Fruit fly (Drosophila melanogaster) whole organism, prepupa: Measurements from ENCODE around the gene CG43658.

Experiments used
- CG10631 ChIP-seq: fragments of 200-800 bp; sonication (Bioruptor generic); optimal IDR thresholded peaks from 2 replicates; lab custom pipeline; 2016; ENCODE audit warnings: missing biosample characterization, missing genetic modification characterization
- CG11294 ChIP-seq: fragments of 200-800 bp; sonication (Bioruptor generic); IDR thresholded peaks from 2 replicates; pipeline ENCODE4 v1.3.6; 2022; ENCODE audit warnings: missing biosample characterization, missing genetic modification characterization
- CG11762 ChIP-seq: fragments of 200-800 bp; sonication (Bioruptor generic); optimal IDR thresholded peaks from 3 replicates; lab custom pipeline; 2016; ENCODE audit warnings: missing biosample characterization, missing genetic modification characterization; ENCODE audit not compliant: insufficient read depth
- CG11902 ChIP-seq: fragments of 200-800 bp; sonication (Bioruptor generic); optimal IDR thresholded peaks from 3 replicates; lab custom pipeline; 2016; ENCODE audit warnings: missing biosample characterization, missing genetic modification characterization
- CG3919 ChIP-seq: fragments of 200-800 bp; sonication (Bioruptor generic); optimal IDR thresholded peaks from 3 replicates; lab custom pipeline; 2016; ENCODE audit warnings: missing biosample characterization, missing genetic modification characterization
- CG6854 ChIP-seq: fragments of 200-800 bp; sonication (Bioruptor generic); optimal IDR thresholded peaks from 2 replicates; lab custom pipeline; 2017; ENCODE audit warnings: missing biosample characterization, mild to moderate bottlenecking, missing genetic modification characterization
- CG7368 ChIP-seq: fragments of 200-800 bp; sonication (Bioruptor generic); optimal IDR thresholded peaks from 3 replicates; lab custom pipeline; 2016; ENCODE audit warnings: missing biosample characterization, missing genetic modification characterization
- Eip93F ChIP-seq: fragments of 200-800 bp; sonication (Bioruptor generic); optimal IDR thresholded peaks from 2 replicates; lab custom pipeline; 2016; ENCODE audit warnings: missing biosample characterization, mild to moderate bottlenecking, missing genetic modification characterization
- Ets96B ChIP-seq: fragments of 200-800 bp; optimal IDR thresholded peaks from 2 replicates; lab custom pipeline; 2019; ENCODE audit warnings: missing biosample characterization, mild to moderate bottlenecking, missing genetic modification characterization, moderate library complexity
- Hr38 ChIP-seq: sonication (Bioruptor generic); optimal IDR thresholded peaks from 2 replicates; lab custom pipeline; 2016; ENCODE audit warnings: missing biosample characterization, missing genetic modification characterization
- eg ChIP-seq: fragments of 200-800 bp; sonication (Bioruptor generic); IDR thresholded peaks from 3 replicates; pipeline ENCODE4 v1.3.6; 2022; ENCODE audit warnings: missing biosample characterization, missing genetic modification characterization
- fd85E ChIP-seq: fragments of 200-800 bp; sonication (Bioruptor generic); optimal IDR thresholded peaks from 3 replicates; lab custom pipeline; 2016; ENCODE audit warnings: missing biosample characterization, missing genetic modification characterization
- topi ChIP-seq: fragments of 200-800 bp; sonication (Bioruptor generic); optimal IDR thresholded peaks from 3 replicates; lab custom pipeline; 2016; ENCODE audit warnings: missing biosample characterization, missing genetic modification characterization

dm6 chrX:17538410-17538809 is 22.6 kb downstream of the CG43658 start:
- no peak for TF ChIP-seq topi (GFP tag; lab: Kevin White, UChicago)
- TF ChIP-seq CG11294 (GFP tag; lab: Robert Waterston, UW): no peak
- TF ChIP-seq CG11902 (GFP tag; lab: Kevin White, UChicago): no peak
- TF ChIP-seq CG11762: no peak
- TF ChIP-seq CG3919: no peak
- TF ChIP-seq CG7368 (GFP tag; lab: Kevin White, UChicago): no peak
- no peak for TF ChIP-seq fd85E (GFP tag; lab: Kevin White, UChicago)
- no peak for TF ChIP-seq Ets96B (tag; lab: Kevin White, UChicago)
- no peak for TF ChIP-seq CG6854 (GFP tag; lab: Kevin White, UChicago)
- TF ChIP-seq CG10631: no peak
- TF ChIP-seq Hr38 (GFP tag; lab: Kevin White, UChicago): no peak
- TF ChIP-seq eg: no peak
- no peak for TF ChIP-seq Eip93F (GFP tag; lab: Kevin White, UChicago)
